Worm (Caenorhabditis elegans): Measurements from ENCODE around the gene nep-1.

Gene nep-1

DNA sequence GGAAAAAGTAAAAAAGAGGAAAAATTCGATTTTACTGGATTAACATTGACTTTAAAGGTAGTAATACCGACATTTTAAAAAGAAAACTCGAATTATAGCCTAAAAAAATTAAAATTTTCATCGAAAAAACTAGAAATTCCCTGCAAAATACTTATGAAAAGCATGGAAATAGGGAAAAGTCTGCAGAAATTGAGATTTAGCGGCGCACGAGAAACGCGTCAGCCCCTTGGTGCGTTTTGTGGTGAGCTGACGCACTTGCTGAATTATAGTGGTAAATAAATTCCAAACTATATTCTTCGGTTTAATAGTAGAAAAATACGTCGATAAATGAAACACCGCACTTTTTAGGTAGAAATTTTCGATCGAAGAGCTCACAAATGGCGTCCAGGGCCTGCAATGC lies 37.5 kb upstream of the nep-1 start:
- TF ChIP-seq lin-11 (tag; optimal IDR thresholded peaks at IDR 0.05) (no peak), nhr-129 (tag; optimal IDR thresholded peaks at IDR 0.05) (peak; percentile 42), nhr-25 (tag; optimal IDR thresholded peaks at IDR 0.05) (peak; percentile 8), fos-1 (tag; optimal IDR thresholded peaks at IDR 0.05) (peak; percentile 2), crh-2 (tag; optimal IDR thresholded peaks at IDR 0.05) (peak; percentile 27), unc-62 (GFP tag; optimal IDR thresholded peaks at IDR 0.05) (no peak), nhr-237 (tag; optimal IDR thresholded peaks at IDR 0.05) (no peak), C34F6.9 (tag; optimal IDR thresholded peaks at IDR 0.05) (peak; percentile 44), mdl-1 (tag; optimal IDR thresholded peaks at IDR 0.05) (no peak), gmeb-1 (tag; optimal IDR thresholded peaks at IDR 0.05) (peak; percentile 16), unc-55 (GFP tag; optimal IDR thresholded peaks at IDR 0.05) (peak; percentile 50), lsy-2 (tag; optimal IDR thresholded peaks at IDR 0.05) (peak in 1 of 2 experiments; percentile 56), ceh-16 (tag; optimal IDR thresholded peaks at IDR 0.05) (no peak)

DNA sequence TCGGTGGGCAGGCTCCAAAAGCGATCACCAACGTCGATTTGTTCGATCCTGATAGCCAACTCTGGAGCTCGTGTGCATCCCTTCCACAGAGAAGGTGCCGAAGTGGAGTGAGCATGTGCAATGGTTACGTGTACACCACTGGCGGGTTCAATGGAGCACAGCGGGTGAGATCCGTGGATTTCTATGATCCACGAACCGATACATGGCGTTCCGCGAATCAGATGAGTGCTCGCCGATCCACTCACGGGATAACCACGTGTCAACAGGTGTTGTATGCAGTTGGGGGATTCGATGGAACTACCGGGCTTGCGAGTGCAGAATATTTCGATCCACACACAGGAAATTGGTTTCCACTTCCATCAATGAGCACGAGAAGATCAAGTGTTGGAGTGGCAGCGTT lies 33.9 kb upstream of the nep-1 start:
- TF ChIP-seq mab-5 (tag; optimal IDR thresholded peaks at IDR 0.05), result no peak
- no peak for TF ChIP-seq C34F6.9 (tag; optimal IDR thresholded peaks at IDR 0.05)
- no peak for TF ChIP-seq nhr-237 (tag; optimal IDR thresholded peaks at IDR 0.05)
- TF ChIP-seq ceh-16 (tag; optimal IDR thresholded peaks at IDR 0.05), result no peak
- TF ChIP-seq ceh-82 (tag; optimal IDR thresholded peaks at IDR 0.05), result no peak
- TF ChIP-seq peb-1 (tag; optimal IDR thresholded peaks at IDR 0.05), result no peak
- TF ChIP-seq nhr-11 (tag; optimal IDR thresholded peaks at IDR 0.05), result no peak
- TF ChIP-seq sem-4 (tag; optimal IDR thresholded peaks at IDR 0.05), result no peak
- no peak for TF ChIP-seq aly-2 (tag; optimal IDR thresholded peaks at IDR 0.05)
- TF ChIP-seq unc-62 (GFP tag; optimal IDR thresholded peaks at IDR 0.05), result no peak
- TF ChIP-seq ztf-1 (GFP tag; conservative IDR thresholded peaks at IDR 0.05), result no peak
- TF ChIP-seq nhr-12 (tag; optimal IDR thresholded peaks at IDR 0.05), result no peak
- TF ChIP-seq nhr-129 (tag; optimal IDR thresholded peaks at IDR 0.05), result no peak
- TF ChIP-seq ZK546.5 (tag; optimal IDR thresholded peaks at IDR 0.05), result no peak

DNA sequence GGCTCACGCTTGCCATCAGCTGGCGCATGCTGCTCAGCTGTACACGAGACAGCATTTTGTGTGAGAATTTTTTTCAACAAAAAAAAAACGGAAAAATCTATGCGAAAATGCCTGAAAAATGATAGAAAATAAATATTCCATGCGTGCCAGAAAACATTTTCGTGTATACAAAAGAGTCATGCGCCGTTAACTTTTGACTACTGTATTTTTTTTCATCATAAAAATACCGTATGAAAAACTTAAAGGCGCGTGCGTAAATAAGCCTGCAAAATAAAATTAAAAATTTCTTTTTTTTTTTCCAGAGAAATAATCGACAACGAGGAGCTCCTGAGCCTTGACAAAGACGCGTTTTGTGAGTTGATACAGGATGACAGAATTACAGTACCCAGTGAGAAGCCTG lies 33.0 kb upstream of the nep-1 start:
- no peak for TF ChIP-seq mab-5 (tag; optimal IDR thresholded peaks at IDR 0.05)
- TF ChIP-seq lin-39 (tag; optimal IDR thresholded peaks at IDR 0.05), result no peak

DNA sequence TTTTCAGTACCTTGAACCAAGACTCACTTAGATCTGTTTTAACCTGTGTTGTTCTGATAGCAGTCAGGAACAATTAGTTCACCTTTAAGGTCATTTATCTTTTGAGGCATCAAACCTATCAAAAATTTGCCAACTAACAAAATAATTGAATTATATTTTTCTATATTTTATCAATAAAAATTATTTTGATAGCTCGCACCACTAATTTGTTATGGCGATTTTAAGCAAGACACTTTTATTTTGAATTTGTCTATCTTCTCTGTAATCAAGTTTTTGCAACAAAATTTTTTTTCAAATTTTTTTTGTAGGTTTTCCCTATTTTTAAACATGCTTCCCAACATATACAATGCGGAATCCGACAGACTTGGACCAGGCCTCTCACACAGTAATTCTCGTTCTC lies 31.7 kb upstream of the nep-1 start, which contains the start of gene kel-1:
TSS of gene kel-1 (plus strand) at position 301 of the 400 bp plus-strand sequence.
- TF ChIP-seq blmp-1 (tag; optimal IDR thresholded peaks at IDR 0.05; ENCODE audit: insufficient read depth), result no peak
- no peak for TF ChIP-seq elt-3 (tag; optimal IDR thresholded peaks at IDR 0.05)
- TF ChIP-seq peb-1 (tag; optimal IDR thresholded peaks at IDR 0.05), result no peak
- TF ChIP-seq unc-39 (tag; optimal IDR thresholded peaks at IDR 0.05), result no peak
- no peak for TF ChIP-seq unc-55 (GFP tag; optimal IDR thresholded peaks at IDR 0.05)
- TF ChIP-seq ztf-4 (tag; optimal IDR thresholded peaks at IDR 0.05), result no peak
- no peak for TF ChIP-seq zag-1 (tag; optimal IDR thresholded peaks at IDR 0.05)
- TF ChIP-seq crh-2 (tag; optimal IDR thresholded peaks at IDR 0.05), result no peak
- TF ChIP-seq nhr-129 (tag; optimal IDR thresholded peaks at IDR 0.05), result no peak
- TF ChIP-seq nhr-11 (tag; optimal IDR thresholded peaks at IDR 0.05), result no peak
- TF ChIP-seq aly-2 (tag; optimal IDR thresholded peaks at IDR 0.05), result no peak
- TF ChIP-seq fos-1 (tag; optimal IDR thresholded peaks at IDR 0.05), result no peak
- TF ChIP-seq dmd-4 (tag; optimal IDR thresholded peaks at IDR 0.05), result no peak

DNA sequence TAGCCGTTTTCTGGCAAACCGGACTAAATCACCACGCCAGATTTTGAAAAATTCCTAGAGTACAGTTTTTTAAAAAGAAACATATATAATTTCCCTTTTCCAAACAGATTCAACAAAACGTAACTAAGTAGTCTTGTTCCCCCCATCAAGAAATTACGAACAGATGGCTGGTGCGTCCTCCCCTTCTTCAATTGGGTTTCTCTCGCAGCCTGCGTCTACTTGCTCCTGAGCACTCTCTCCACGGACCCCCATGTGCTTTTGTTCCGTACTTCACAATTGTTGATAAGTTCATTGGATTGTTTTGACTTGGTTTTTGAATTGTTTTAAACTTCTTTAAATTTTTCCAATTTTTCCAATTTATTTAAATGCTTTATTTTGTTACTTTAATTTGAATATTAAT lies 31.0 kb upstream of the nep-1 start:
- peak; percentile 16 for TF ChIP-seq C34F6.9 (tag; optimal IDR thresholded peaks at IDR 0.05)
- peak; percentile 9 for TF ChIP-seq unc-55 (GFP tag; optimal IDR thresholded peaks at IDR 0.05)
- TF ChIP-seq sma-3 (GFP tag; optimal IDR thresholded peaks at IDR 0.05), result no peak
- TF ChIP-seq nhr-11 (tag; optimal IDR thresholded peaks at IDR 0.05), result no peak

DNA sequence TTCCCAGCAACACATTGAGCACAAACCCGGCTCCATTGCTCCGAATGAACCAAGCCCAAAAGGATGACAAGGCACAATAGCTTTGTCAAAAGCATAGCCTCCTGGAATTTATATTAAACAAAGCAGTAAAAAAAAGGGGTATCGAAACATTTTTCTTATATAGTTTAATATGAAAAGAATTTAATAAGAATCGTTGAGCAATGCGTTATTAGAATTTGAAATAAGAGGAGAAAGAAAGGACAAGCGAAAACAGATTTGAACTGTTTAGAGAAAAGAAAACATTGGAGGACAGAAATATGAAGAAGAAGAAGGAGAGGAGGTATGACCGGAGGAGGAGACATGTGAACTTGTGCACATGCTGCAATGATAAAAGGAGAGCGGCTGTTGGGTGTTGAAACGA lies 28.2 kb upstream of the nep-1 start, which contains the start of gene C47D12.5:
TSS of gene C47D12.5 (minus strand) at position 101 of the 400 bp plus-strand sequence.
- no peak for TF ChIP-seq lin-39 (tag; optimal IDR thresholded peaks at IDR 0.05)
- no peak for TF ChIP-seq lin-11 (tag; optimal IDR thresholded peaks at IDR 0.05)
- no peak for TF ChIP-seq ztf-4 (tag; optimal IDR thresholded peaks at IDR 0.05)
- TF ChIP-seq mdl-1 (tag; optimal IDR thresholded peaks at IDR 0.05), result no peak
- TF ChIP-seq nhr-12 (tag; optimal IDR thresholded peaks at IDR 0.05), result no peak
- no peak for TF ChIP-seq dmd-4 (tag; optimal IDR thresholded peaks at IDR 0.05)
- no peak for TF ChIP-seq ceh-82 (tag; optimal IDR thresholded peaks at IDR 0.05)
- no peak for TF ChIP-seq unc-62 (GFP tag; optimal IDR thresholded peaks at IDR 0.05)
- no peak for TF ChIP-seq mab-5 (tag; optimal IDR thresholded peaks at IDR 0.05)
- no peak for TF ChIP-seq R02D3.7 (tag; optimal IDR thresholded peaks at IDR 0.05)
- no peak for TF ChIP-seq peb-1 (tag; optimal IDR thresholded peaks at IDR 0.05)
- no peak for TF ChIP-seq blmp-1 (tag; optimal IDR thresholded peaks at IDR 0.05; ENCODE audit: insufficient read depth)
- TF ChIP-seq fos-1 (tag; optimal IDR thresholded peaks at IDR 0.05), result no peak
- no peak for TF ChIP-seq alr-1 (tag; optimal IDR thresholded peaks at IDR 0.05)
- no peak for TF ChIP-seq nhr-11 (tag; optimal IDR thresholded peaks at IDR 0.05)
- no peak for TF ChIP-seq C34F6.9 (tag; optimal IDR thresholded peaks at IDR 0.05)
- no peak for TF ChIP-seq aly-2 (tag; optimal IDR thresholded peaks at IDR 0.05)
- TF ChIP-seq zag-1 (tag; optimal IDR thresholded peaks at IDR 0.05), result no peak
